Worm (Caenorhabditis elegans) whole organism, L4 larva: Measurements from ENCODE around the gene F32D8.4.

Experiments
- F44E2.7 ChIP-seq: fragments of 200-800 bp; sonication (Bioruptor generic); IDR thresholded peaks from 2 replicates; pipeline ENCODE4 v2.1.2; 2022; ENCODE audit warnings: missing genetic modification characterization, missing compliant biosample characterization
- F49E8.2 ChIP-seq: sonication (generic microtip); optimal IDR thresholded peaks from 2 replicates; lab custom pipeline; 2016; ENCODE audit warnings: missing compliant biosample characterization, mild to moderate bottlenecking, missing genetic modification characterization, borderline replicate concordance
- T20F7.1 ChIP-seq: fragments of 200-800 bp; sonication (Bioruptor generic); optimal IDR thresholded peaks from 2 replicates; lab custom pipeline; 2018; ENCODE audit warnings: mild to moderate bottlenecking, missing genetic modification characterization, missing compliant biosample characterization
- Y105C5A.15 ChIP-seq: fragments of 200-800 bp; sonication (Bioruptor generic); IDR thresholded peaks from 2 replicates; pipeline ENCODE4 v1.3.6; 2022; ENCODE audit warnings: missing genetic modification characterization, missing compliant biosample characterization
- Y48G9A.11 ChIP-seq: fragments of 200-800 bp; sonication (Bioruptor generic); IDR thresholded peaks from 2 replicates; pipeline ENCODE4 v1.3.6; 2022; ENCODE audit warnings: missing genetic modification reagents, missing genetic modification characterization, missing compliant biosample characterization
- ZK337.2 ChIP-seq: fragments of 200-800 bp; sonication (Bioruptor generic); IDR thresholded peaks from 2 replicates; pipeline ENCODE4 v1.3.6; 2022; ENCODE audit warnings: missing genetic modification reagents, missing genetic modification characterization, missing compliant biosample characterization
- aha-1 ChIP-seq: fragments of 150-350 bp; peaks from one replicate; lab custom pipeline; 2014; ENCODE audit warnings: missing biosample characterization, missing genetic modification characterization
- aly-2 ChIP-seq: sonication (generic microtip); optimal IDR thresholded peaks from 2 replicates; lab custom pipeline; 2018; ENCODE audit warnings: missing biosample characterization, missing genetic modification characterization
- arid-1 ChIP-seq: fragments of 200-800 bp; sonication (Bioruptor generic); conservative IDR thresholded peaks from 2 replicates; pipeline ENCODE4 v1.3.6; 2022; ENCODE audit warnings: missing genetic modification reagents, missing genetic modification characterization, missing compliant biosample characterization
- attf-4 ChIP-seq: sonication (generic microtip); optimal IDR thresholded peaks from 3 replicates; lab custom pipeline; 2017; ENCODE audit warnings: missing biosample characterization, missing genetic modification characterization
- ceh-20 ChIP-seq: fragments of 200-800 bp; sonication (Bioruptor generic); IDR thresholded peaks from 2 replicates; pipeline ENCODE4 v1.3.6; 2022; ENCODE audit warnings: missing genetic modification reagents, missing genetic modification characterization, missing compliant biosample characterization
- ceh-32 ChIP-seq: sonication (generic microtip); optimal IDR thresholded peaks from 2 replicates; lab custom pipeline; 2016; ENCODE audit warnings: mild to moderate bottlenecking, missing genetic modification characterization, missing compliant biosample characterization; ENCODE audit not compliant: poor library complexity
- ceh-62 ChIP-seq: sonication (generic microtip); optimal IDR thresholded peaks from 2 replicates; lab custom pipeline; 2017; ENCODE audit warnings: missing biosample characterization, missing genetic modification characterization
- ceh-82 ChIP-seq: sonication (generic microtip); optimal IDR thresholded peaks from 2 replicates; lab custom pipeline; 2017; ENCODE audit warnings: missing biosample characterization, missing genetic modification characterization
- ces-1 ChIP-seq: fragments of 150-350 bp; sonication (generic microtip); optimal IDR thresholded peaks from 4 replicates; lab custom pipeline; 2014; ENCODE audit warnings: missing biosample characterization, missing genetic modification reagents, missing genetic modification characterization
- ctbp-1 ChIP-seq: fragments of 200-800 bp; sonication (Bioruptor generic); IDR thresholded peaks from 2 replicates; pipeline ENCODE4 v1.3.6; 2022; ENCODE audit warnings: missing genetic modification reagents, missing genetic modification characterization, missing compliant biosample characterization
- daf-12 ChIP-seq: fragments of 150-350 bp; optimal IDR thresholded peaks from 2 replicates; lab custom pipeline; 2014; ENCODE audit warnings: missing biosample characterization, missing genetic modification reagents, missing genetic modification characterization
- daf-19 ChIP-seq: fragments of 200-800 bp; sonication (Bioruptor generic); conservative IDR thresholded peaks from 2 replicates; pipeline ENCODE4 v1.3.6; 2022; ENCODE audit warnings: missing genetic modification characterization, missing compliant biosample characterization
- dmd-8 ChIP-seq: fragments of 200-800 bp; sonication (Bioruptor generic); IDR thresholded peaks from 2 replicates; pipeline ENCODE4 v1.3.6; 2022; ENCODE audit warnings: missing genetic modification characterization, missing compliant biosample characterization
- dmd-9 ChIP-seq: fragments of 200-800 bp; sonication (Bioruptor generic); IDR thresholded peaks from 2 replicates; pipeline ENCODE4 v1.3.6; 2022; ENCODE audit warnings: missing genetic modification reagents, missing genetic modification characterization, missing compliant biosample characterization
- egl-43 ChIP-seq: fragments of 200-800 bp; sonication (Bioruptor generic); IDR thresholded peaks from 2 replicates; pipeline ENCODE4 v1.3.6; 2022; ENCODE audit warnings: missing genetic modification reagents, missing genetic modification characterization, missing compliant biosample characterization
- fkh-10 ChIP-seq: fragments of 150-350 bp; optimal IDR thresholded peaks from 2 replicates; lab custom pipeline; 2014; ENCODE audit warnings: missing biosample characterization, missing genetic modification reagents, missing genetic modification characterization
- hlh-30 ChIP-seq: sonication (generic microtip); optimal IDR thresholded peaks from 2 replicates; lab custom pipeline; 2017; ENCODE audit warnings: antibody characterized with exemption, mild to moderate bottlenecking, missing genetic modification characterization, missing compliant biosample characterization; ENCODE audit not compliant: insufficient read depth
- lim-7 ChIP-seq: fragments of 200-800 bp; sonication (Bioruptor generic); IDR thresholded peaks from 2 replicates; pipeline ENCODE4 v1.3.6; 2022; ENCODE audit warnings: missing genetic modification characterization, missing compliant biosample characterization
- lin-13 ChIP-seq: fragments of 150-350 bp; optimal IDR thresholded peaks from 2 replicates; lab custom pipeline; 2014; ENCODE audit warnings: missing biosample characterization, missing genetic modification reagents, missing genetic modification characterization
- lin-29 ChIP-seq: fragments of 200-800 bp; sonication (Bioruptor generic); IDR thresholded peaks from 2 replicates; pipeline ENCODE4 v1.3.6; 2022; ENCODE audit warnings: missing genetic modification reagents, missing genetic modification characterization, missing compliant biosample characterization
- lin-38 ChIP-seq: fragments of 200-800 bp; sonication (Bioruptor generic); IDR thresholded peaks from 2 replicates; pipeline ENCODE4 v1.3.6; 2022; ENCODE audit warnings: missing genetic modification reagents, missing genetic modification characterization, missing compliant biosample characterization
- lin-39 ChIP-seq: fragments of 150-350 bp; optimal IDR thresholded peaks from 2 replicates; lab custom pipeline; 2014; ENCODE audit warnings: missing biosample characterization, missing genetic modification reagents, missing genetic modification characterization
- madf-9 ChIP-seq: fragments of 200-800 bp; sonication (Bioruptor generic); conservative IDR thresholded peaks from 2 replicates; pipeline ENCODE4 v1.3.6; 2022; ENCODE audit warnings: missing genetic modification reagents, missing genetic modification characterization, missing compliant biosample characterization
- nhr-10 ChIP-seq: fragments of 150-350 bp; optimal IDR thresholded peaks from 2 replicates; lab custom pipeline; 2014; ENCODE audit warnings: missing biosample characterization, missing genetic modification characterization
- nhr-28 ChIP-seq: fragments of 150-350 bp; optimal IDR thresholded peaks from 2 replicates; lab custom pipeline; 2014; ENCODE audit warnings: missing biosample characterization, missing genetic modification characterization
- nhr-48 ChIP-seq: sonication (generic microtip); optimal IDR thresholded peaks from 2 replicates; lab custom pipeline; 2016; ENCODE audit warnings: mild to moderate bottlenecking, missing genetic modification characterization, missing compliant biosample characterization
- nhr-76 ChIP-seq: fragments of 150-350 bp; optimal IDR thresholded peaks from 2 replicates; lab custom pipeline; 2014; ENCODE audit warnings: missing biosample characterization, missing genetic modification characterization
- nhr-77 ChIP-seq: fragments of 150-350 bp; optimal IDR thresholded peaks from 2 replicates; lab custom pipeline; 2014; ENCODE audit warnings: missing biosample characterization, missing genetic modification characterization
- pqm-1 ChIP-seq: sonication (generic microtip); optimal IDR thresholded peaks from 2 replicates; lab custom pipeline; 2017; ENCODE audit warnings: missing biosample characterization, missing genetic modification characterization
- saeg-2 ChIP-seq: fragments of 200-800 bp; sonication (Bioruptor generic); IDR thresholded peaks from 2 replicates; pipeline ENCODE4 v1.3.6; 2022; ENCODE audit warnings: missing genetic modification reagents, missing genetic modification characterization, missing compliant biosample characterization
- sdz-12 ChIP-seq: fragments of 200-800 bp; sonication (Bioruptor generic); optimal IDR thresholded peaks from 2 replicates; lab custom pipeline; 2018; ENCODE audit warnings: mild to moderate bottlenecking, missing genetic modification characterization, missing compliant biosample characterization
- skn-1 ChIP-seq: fragments of 150-350 bp; optimal IDR thresholded peaks from 2 replicates; lab custom pipeline; 2014; ENCODE audit warnings: missing biosample characterization, missing genetic modification characterization
- snpc-1.2 ChIP-seq: fragments of 200-800 bp; sonication (Bioruptor generic); IDR thresholded peaks from 2 replicates; pipeline ENCODE4 v1.3.6; 2022; ENCODE audit warnings: missing genetic modification reagents, missing genetic modification characterization, missing compliant biosample characterization
- spr-1 ChIP-seq: sonication (generic microtip); optimal IDR thresholded peaks from 2 replicates; lab custom pipeline; 2016; ENCODE audit warnings: mild to moderate bottlenecking, missing genetic modification characterization, missing compliant biosample characterization
- tag-97 ChIP-seq: fragments of 200-800 bp; sonication (Bioruptor generic); IDR thresholded peaks from 2 replicates; pipeline ENCODE4 v1.3.6; 2022; ENCODE audit warnings: missing genetic modification characterization, missing compliant biosample characterization
- tra-1 ChIP-seq: fragments of 200-800 bp; sonication (Bioruptor generic); IDR thresholded peaks from 2 replicates; pipeline ENCODE4 v1.3.6; 2022; ENCODE audit warnings: missing genetic modification reagents, missing genetic modification characterization, missing compliant biosample characterization
- unc-130 ChIP-seq: sonication (generic microtip); optimal IDR thresholded peaks from 2 replicates; lab custom pipeline; 2016; ENCODE audit warnings: missing genetic modification reagents, missing genetic modification characterization, missing compliant biosample characterization
- unc-62 ChIP-seq, 3 experiments: fragments of 150-350 bp in 1 of 3; sonication (generic microtip); optimal IDR thresholded peaks in 2 of 3; peaks in 1 of 3; 1 replicate in 1 of 3; 2 replicates in 2 of 3; lab custom pipeline; 2014 to 2017; ENCODE audit warnings: missing biosample characterization in 3 of 3, missing genetic modification characterization in 3 of 3, missing genetic modification reagents in 3 of 3, missing genotype in 1 of 3
- zfp-3 ChIP-seq: fragments of 200-800 bp; sonication (Bioruptor generic); conservative IDR thresholded peaks from 2 replicates; pipeline ENCODE4 v1.3.6; 2022; ENCODE audit warnings: missing genetic modification reagents, missing genetic modification characterization, missing compliant biosample characterization
- zip-2 ChIP-seq: fragments of 150-350 bp; optimal IDR thresholded peaks from 2 replicates; lab custom pipeline; 2014; ENCODE audit warnings: missing biosample characterization, missing genetic modification characterization
- ztf-11 ChIP-seq: fragments of 150-350 bp; optimal IDR thresholded peaks from 2 replicates; lab custom pipeline; 2014; ENCODE audit warnings: missing biosample characterization, missing genetic modification characterization

F32D8.4 gene

ce11 chrV:10898629-10899028 lies 5.3 kb upstream of the F32D8.4 start:
- TF ChIP-seq F44E2.7, result no peak
- peak in 1 of 2 experiments; percentile 29 for TF ChIP-seq unc-62 (GFP tag; optimal IDR thresholded peaks at IDR 0.05 in 1 of 2; lab: Kevin White, UChicago)
- TF ChIP-seq unc-62 (tag; optimal IDR thresholded peaks at IDR 0.05; lab: Kevin White, UChicago), result no peak

DNA sequence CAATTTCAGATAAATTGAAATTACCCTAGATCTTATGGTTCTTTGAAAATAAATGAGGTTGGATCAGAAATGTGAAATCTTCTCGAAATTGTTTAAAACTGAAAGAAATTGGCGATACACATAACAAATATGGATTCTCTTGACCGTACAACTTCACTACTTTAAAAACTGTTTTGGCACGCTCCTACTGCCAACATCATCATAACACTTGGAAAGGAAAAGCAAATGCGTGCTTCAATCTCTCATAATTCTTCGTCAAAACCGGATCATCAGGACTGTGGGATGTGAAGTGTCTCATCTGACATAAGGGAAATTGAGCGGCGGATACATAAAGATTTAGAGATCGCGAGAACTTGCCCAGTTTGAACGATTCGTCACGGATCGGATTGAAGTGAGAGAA lies 4.7 kb upstream of the F32D8.4 start, which contains the start of gene F32D8.7:
Gene F32D8.7, plus strand, starts transcription at position 329 of the 400 bp plus-strand sequence.
- TF ChIP-seq saeg-2 (GFP tag; lab: Robert Waterston, UW) (no peak), lin-13 (GFP tag; lab: Kevin White, UChicago) (no peak), nhr-28 (peak; percentile 10), aha-1 (tag; lab: Kevin White, UChicago) (peak; percentile 81), zfp-3 (no peak), unc-62 (GFP tag; optimal IDR thresholded peaks at IDR 0.05 in 1 of 2; lab: Kevin White, UChicago) (peak in 1 of 2 experiments; percentile 90), unc-62 (tag; optimal IDR thresholded peaks at IDR 0.05; lab: Kevin White, UChicago) (no peak)

DNA sequence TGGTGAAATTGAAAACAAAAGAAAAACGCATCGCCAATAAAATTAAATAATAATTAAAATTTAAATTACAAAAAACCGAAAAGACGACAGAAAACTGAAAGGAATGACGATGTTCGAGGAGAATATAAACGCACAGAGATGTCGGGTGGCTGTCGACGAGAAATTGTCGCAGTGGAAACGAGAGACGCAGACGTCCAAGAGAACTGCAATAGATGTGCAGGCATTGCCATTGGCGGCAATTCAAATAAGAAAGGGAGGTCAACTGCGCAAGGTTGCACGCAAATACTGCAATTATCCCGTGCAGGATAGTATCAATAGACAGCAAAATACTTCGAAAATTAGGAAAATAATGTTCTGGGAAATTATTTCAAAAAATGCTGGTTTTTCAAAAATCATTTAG lies 3.8 kb upstream of the F32D8.4 start:
- peak; percentile 98 for TF ChIP-seq lin-38 (GFP tag; lab: Robert Waterston, UW)
- TF ChIP-seq ZK337.2, result peak; percentile 89
- TF ChIP-seq unc-62 (GFP tag; optimal IDR thresholded peaks at IDR 0.05 in 1 of 2; lab: Kevin White, UChicago), result peak in 1 of 2 experiments; percentile 99
- TF ChIP-seq unc-62 (tag; optimal IDR thresholded peaks at IDR 0.05; lab: Kevin White, UChicago), result peak; percentile 80
- TF ChIP-seq arid-1, result peak; percentile 96
- no peak for TF ChIP-seq aly-2 (tag; lab: Kevin White, UChicago)
- peak; percentile 88; the same call in 1 of the 2 replicates for TF ChIP-seq daf-19 (GFP tag; lab: Robert Waterston, UW)
- TF ChIP-seq ces-1 (GFP tag; lab: Kevin White, UChicago), result peak; percentile 66
- peak; percentile 39 for TF ChIP-seq attf-4 (tag; lab: Kevin White, UChicago)
- peak; percentile 93 for TF ChIP-seq sdz-12 (GFP tag; lab: Kevin White, UChicago)
- TF ChIP-seq zip-2 (tag; lab: Kevin White, UChicago), result peak; percentile 91
- no peak for TF ChIP-seq dmd-8 (GFP tag; lab: Robert Waterston, UW)
- peak; percentile 97 for TF ChIP-seq unc-130
- TF ChIP-seq ceh-62 (tag; lab: Kevin White, UChicago), result no peak
- peak; percentile 70 for TF ChIP-seq nhr-76 (tag; lab: Kevin White, UChicago)
- peak; percentile 84 for TF ChIP-seq dmd-9 (GFP tag; lab: Robert Waterston, UW)
- peak; percentile 95 for TF ChIP-seq nhr-10 (tag; lab: Kevin White, UChicago)
- peak; percentile 98 for TF ChIP-seq saeg-2 (GFP tag; lab: Robert Waterston, UW)
- peak; percentile 87 for TF ChIP-seq ceh-32
- TF ChIP-seq nhr-48 (tag; lab: Kevin White, UChicago), result peak; percentile 96
- TF ChIP-seq skn-1 (tag; lab: Kevin White, UChicago), result peak; percentile 74
- peak; percentile 94 for TF ChIP-seq egl-43 (GFP tag; lab: Robert Waterston, UW)
- TF ChIP-seq Y48G9A.11 (GFP tag; lab: Robert Waterston, UW), result peak; percentile 93
- no peak for TF ChIP-seq ceh-82 (tag; lab: Kevin White, UChicago)
- peak; percentile 94 for TF ChIP-seq hlh-30 (tag; lab: Kevin White, UChicago)
- TF ChIP-seq T20F7.1 (GFP tag; lab: Kevin White, UChicago), result peak; percentile 94
- 0 out of 2 replicates have a peak, but pooled peaks have one; percentile 79 for TF ChIP-seq tag-97 (GFP tag; lab: Robert Waterston, UW)
- TF ChIP-seq aha-1 (tag; lab: Kevin White, UChicago), result peak; percentile 100
- TF ChIP-seq fkh-10 (GFP tag; lab: Kevin White, UChicago), result peak; percentile 95
- peak; percentile 95 for TF ChIP-seq spr-1 (tag; lab: Kevin White, UChicago)
- TF ChIP-seq lin-39 (tag; lab: Kevin White, UChicago), result no peak
- TF ChIP-seq ctbp-1 (GFP tag; lab: Robert Waterston, UW), result peak; percentile 97
- peak; percentile 98 for TF ChIP-seq nhr-77
- no peak for TF ChIP-seq daf-12
- peak; percentile 97 for TF ChIP-seq F49E8.2 (tag; lab: Kevin White, UChicago)
- TF ChIP-seq madf-9 (GFP tag; lab: Robert Waterston, UW), result peak; percentile 85
- TF ChIP-seq lin-29 (GFP tag; lab: Robert Waterston, UW), result peak; percentile 88
- peak; percentile 52; the same call in 1 of the 2 replicates for TF ChIP-seq lim-7 (GFP tag; lab: Robert Waterston, UW)
- no peak for TF ChIP-seq Y105C5A.15 (GFP tag; lab: Robert Waterston, UW)
- peak; percentile 87 for TF ChIP-seq pqm-1 (tag; lab: Kevin White, UChicago)
- TF ChIP-seq ceh-20 (GFP tag; lab: Robert Waterston, UW), result peak; percentile 99
- peak; percentile 22 for TF ChIP-seq ztf-11
- no peak; the same call in 1 of the 2 replicates for TF ChIP-seq snpc-1.2 (GFP tag; lab: Robert Waterston, UW)
- TF ChIP-seq tra-1, result peak; percentile 98
